Worm (Caenorhabditis elegans) whole organism, L3 larva: Measurements from ENCODE around the gene fbxa-66.

Source experiments
- ama-1 ChIP-seq: fragments of 150-350 bp; optimal IDR thresholded peaks from 2 replicates; lab custom pipeline; 2018
- ceh-82 ChIP-seq: fragments of 150-350 bp; optimal IDR thresholded peaks from 2 replicates; lab custom pipeline; 2014; ENCODE audit warnings: missing biosample characterization, missing genetic modification characterization
- egl-27 ChIP-seq: sonication (generic microtip); optimal IDR thresholded peaks from 4 replicates; lab custom pipeline; 2017; ENCODE audit warnings: missing biosample characterization, missing genetic modification reagents, missing genetic modification characterization
- elt-3 ChIP-seq, 3 experiments: fragments of 150-350 bp in 1 of 3; sonication (generic microtip) in 2 of 3; optimal IDR thresholded peaks; 2 replicates in 2 of 3; 4 replicates in 1 of 3; lab custom pipeline; 2014 to 2017; ENCODE audit warnings: missing biosample characterization in 3 of 3, missing genetic modification characterization in 3 of 3
- fkh-10 ChIP-seq: sonication (generic microtip); optimal IDR thresholded peaks from 2 replicates; lab custom pipeline; 2017; ENCODE audit warnings: missing biosample characterization, missing genetic modification reagents, missing genetic modification characterization
- fkh-2 ChIP-seq: fragments of 150-350 bp; optimal IDR thresholded peaks from 2 replicates; lab custom pipeline; 2014; ENCODE audit warnings: missing biosample characterization, missing genetic modification reagents, missing genetic modification characterization
- nhr-25 ChIP-seq: sonication (generic microtip); optimal IDR thresholded peaks from 2 replicates; lab custom pipeline; 2017; ENCODE audit warnings: missing biosample characterization, missing genetic modification characterization
- pha-4 ChIP-seq: fragments of 150-350 bp; optimal IDR thresholded peaks from 2 replicates; lab custom pipeline; 2014; ENCODE audit warnings: missing biosample characterization, missing genetic modification reagents, missing genetic modification characterization
- pqm-1 ChIP-seq: fragments of 150-350 bp; optimal IDR thresholded peaks from 2 replicates; lab custom pipeline; 2017; ENCODE audit warnings: missing biosample characterization, missing genetic modification characterization, inconsistent platforms
- tbx-2 ChIP-seq: sonication (generic microtip); optimal IDR thresholded peaks from 2 replicates; lab custom pipeline; 2016; ENCODE audit warnings: mild to moderate bottlenecking, missing genetic modification characterization, missing compliant biosample characterization

DNA sequence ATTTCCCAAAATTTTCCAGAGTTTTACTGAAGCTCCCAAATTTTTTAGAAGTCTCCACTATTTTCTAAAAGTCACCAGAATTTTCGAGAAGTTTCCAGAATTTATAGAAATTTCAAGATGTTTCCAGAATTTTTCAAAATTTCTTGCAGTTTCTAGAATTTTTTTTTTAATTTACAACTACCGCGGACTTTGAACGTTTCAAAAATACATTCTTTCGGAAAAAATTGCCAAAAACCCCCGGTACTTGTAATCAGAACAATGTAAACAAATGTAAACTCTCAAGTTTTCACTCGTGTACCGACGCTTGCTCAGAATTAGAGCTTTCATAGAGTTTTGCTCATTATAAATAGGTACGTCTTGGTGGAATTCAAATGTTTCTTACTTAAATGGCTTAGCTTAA is 41.1 kb downstream of the fbxa-66 start, which contains the start of gene fbxa-39:
- TF ChIP-seq egl-27 (tag; lab: Kevin White, UChicago): no peak
- TF ChIP-seq tbx-2: no peak
- no peak for TF ChIP-seq elt-3 (tag; optimal IDR thresholded peaks at IDR 0.05; lab: Kevin White, UChicago)
- TF ChIP-seq fkh-2 (tag; lab: Kevin White, UChicago): no peak
- no peak for TF ChIP-seq pqm-1 (tag; lab: Kevin White, UChicago)
- no peak for TF ChIP-seq nhr-25 (tag; lab: Kevin White, UChicago)
- TF ChIP-seq ceh-82 (tag; lab: Kevin White, UChicago): no peak
- TF ChIP-seq pha-4: no peak
- no peak for TF ChIP-seq ama-1 (lab: Kevin White, UChicago)
- no peak for TF ChIP-seq fkh-10 (GFP tag; lab: Kevin White, UChicago)
